Worm (Caenorhabditis elegans): ENCODE results near the gene nog-1.
A peak's percentile ranks its signal among the peaks of the same experiment; 100 is the strongest.
"Not testable (repeated sequence)": the region's sequence is repeated elsewhere in the genome, so short reads cannot be mapped to it uniquely, and the experiment has no call there.

Gene nog-1

ce11 chrIV:379605-380004, 14.1 kb upstream of the nog-1 start (continued):
- TF ChIP-seq php-3 (GFP tag; IDR thresholded peaks at IDR 0.05) (no peak), dmd-6 (GFP tag; IDR thresholded peaks at IDR 0.05) (no peak), nhr-41 (GFP tag; IDR thresholded peaks at IDR 0.05) (no peak), aha-1 (tag) (peak; percentile 56), ceh-28 (tag; optimal IDR thresholded peaks at IDR 0.05) (no peak), zag-1 (tag; optimal IDR thresholded peaks at IDR 0.05) (no peak), F49E8.2 (tag; optimal IDR thresholded peaks at IDR 0.05; ENCODE audit: borderline replicate concordance) (peak; percentile 21), hif-1 (tag; optimal IDR thresholded peaks at IDR 0.05) (no peak), lin-38 (GFP tag; IDR thresholded peaks at IDR 0.05) (peak; percentile 30; the same call in 1 of the 2 replicates), pqm-1 (tag; optimal IDR thresholded peaks at IDR 0.05) (no peak), hlh-11 (tag; optimal IDR thresholded peaks at IDR 0.05) (no peak), arid-1 (GFP tag; conservative IDR thresholded peaks at IDR 0.05) (no peak), lin-15B (tag; optimal IDR thresholded peaks at IDR 0.05) (no peak), T26A8.4 (GFP tag; IDR thresholded peaks at IDR 0.05) (no peak)

ce11 chrIV:383135-383731, 10.4 kb upstream of the nog-1 start, which contains the start of gene spl-1:
spl-1 (minus strand) TSS chrIV:383185.
- TF ChIP-seq daf-16 (GFP tag; optimal IDR thresholded peaks at IDR 0.05) (no peak), daf-16 (tag; optimal IDR thresholded peaks at IDR 0.05) (peak; percentile 88), dve-1 (tag; optimal IDR thresholded peaks at IDR 0.05; ENCODE audit: insufficient read depth) (peak; percentile 47), ZK546.5 (tag; optimal IDR thresholded peaks at IDR 0.05) (no peak), vab-7 (GFP tag; IDR thresholded peaks at IDR 0.05) (no peak), dmd-6 (GFP tag; IDR thresholded peaks at IDR 0.05) (peak; percentile 46; the same call in 1 of the 2 replicates), sdz-12 (GFP tag; optimal IDR thresholded peaks at IDR 0.05) (no peak), nhr-77 (tag; optimal IDR thresholded peaks at IDR 0.05) (peak; percentile 68), hlh-11 (tag; optimal IDR thresholded peaks at IDR 0.05) (peak; percentile 36), nhr-111 (GFP tag; optimal IDR thresholded peaks at IDR 0.05) (no peak), lsy-2 (tag; optimal IDR thresholded peaks at IDR 0.05) (peak in 1 of 2 experiments; percentile 2), nhr-28 (tag; optimal IDR thresholded peaks at IDR 0.05) (peak; percentile 83), T20F7.1 (GFP tag; optimal IDR thresholded peaks at IDR 0.05) (peak; percentile 29), php-3 (GFP tag; IDR thresholded peaks at IDR 0.05) (peak; percentile 66; the same call in 1 of the 2 replicates), pqm-1 (tag; optimal IDR thresholded peaks at IDR 0.05) (peak; percentile 63)

ce11 chrIV:385150-385937, 8.3 kb upstream of the nog-1 start, which contains the start of gene rps-24:
rps-24 (plus strand) TSS chrIV:385887.
- peak; percentile 97 for TF ChIP-seq arid-1 (GFP tag; conservative IDR thresholded peaks at IDR 0.05)
- TF ChIP-seq F49E8.2 (tag; optimal IDR thresholded peaks at IDR 0.05; ENCODE audit: borderline replicate concordance), result peak; percentile 74
- TF ChIP-seq F44E2.7 (GFP tag; IDR thresholded peaks at IDR 0.05), result 0 out of 2 replicates have a peak, but pooled peaks have one; percentile 9
- TF ChIP-seq spr-1 (tag; optimal IDR thresholded peaks at IDR 0.05), result peak; percentile 81
- TF ChIP-seq Y75B8A.6 (GFP tag; IDR thresholded peaks at IDR 0.05), result peak; percentile 92
- peak; percentile 67 for TF ChIP-seq mxl-3 (GFP tag; optimal IDR thresholded peaks at IDR 0.05)
- peak; percentile 88 to 94 for TF ChIP-seq lsy-2 (tag; optimal IDR thresholded peaks at IDR 0.05)
- peak; percentile 94 for TF ChIP-seq rbr-2 (tag; optimal IDR thresholded peaks at IDR 0.05)
- peak; percentile 31 to 38 for TF ChIP-seq mdl-1 (tag; optimal IDR thresholded peaks at IDR 0.05)
- peak; percentile 93 for TF ChIP-seq lin-38 (GFP tag; IDR thresholded peaks at IDR 0.05)
- peak; percentile 94 for TF ChIP-seq T26A8.4 (GFP tag; IDR thresholded peaks at IDR 0.05)
- TF ChIP-seq dmd-8 (GFP tag; IDR thresholded peaks at IDR 0.05), result peak; percentile 71; the same call in 1 of the 2 replicates
- peak; percentile 91 for TF ChIP-seq Y48G9A.11 (GFP tag; IDR thresholded peaks at IDR 0.05)
- peak; percentile 94 for TF ChIP-seq R02D3.7 (tag; optimal IDR thresholded peaks at IDR 0.05)
- TF ChIP-seq duxl-1 (tag; optimal IDR thresholded peaks at IDR 0.05; ENCODE audit: poor library complexity), result peak; percentile 57
- TF ChIP-seq dmd-9 (GFP tag; IDR thresholded peaks at IDR 0.05), result peak; percentile 96
- peak; percentile 17 for TF ChIP-seq nhr-10 (tag; optimal IDR thresholded peaks at IDR 0.05)
- TF ChIP-seq D1046.2 (GFP tag; IDR thresholded peaks at IDR 0.05), result peak; percentile 93
- TF ChIP-seq madf-9 (GFP tag; conservative IDR thresholded peaks at IDR 0.05), result peak; percentile 95
- TF ChIP-seq mxl-2 (GFP tag; conservative IDR thresholded peaks at IDR 0.05), result 0 out of 2 replicates have a peak, but pooled peaks have one; percentile 13
- TF ChIP-seq tag-97 (GFP tag; IDR thresholded peaks at IDR 0.05), result peak; percentile 89
- peak in 1 of 2 experiments; percentile 94 for TF ChIP-seq unc-62 (GFP tag; optimal IDR thresholded peaks at IDR 0.05 in 1 of 2)
- not testable (repeated sequence) for TF ChIP-seq unc-62 (tag; optimal IDR thresholded peaks at IDR 0.05)
- peak; percentile 93 for TF ChIP-seq lin-13 (GFP tag; optimal IDR thresholded peaks at IDR 0.05)
- TF ChIP-seq zfp-2 (tag; optimal IDR thresholded peaks at IDR 0.05), result peak; percentile 78

All from whole organism, L4 larva.